Worm (Caenorhabditis elegans): ENCODE measurements around the gene F46C8.1.

DNA sequence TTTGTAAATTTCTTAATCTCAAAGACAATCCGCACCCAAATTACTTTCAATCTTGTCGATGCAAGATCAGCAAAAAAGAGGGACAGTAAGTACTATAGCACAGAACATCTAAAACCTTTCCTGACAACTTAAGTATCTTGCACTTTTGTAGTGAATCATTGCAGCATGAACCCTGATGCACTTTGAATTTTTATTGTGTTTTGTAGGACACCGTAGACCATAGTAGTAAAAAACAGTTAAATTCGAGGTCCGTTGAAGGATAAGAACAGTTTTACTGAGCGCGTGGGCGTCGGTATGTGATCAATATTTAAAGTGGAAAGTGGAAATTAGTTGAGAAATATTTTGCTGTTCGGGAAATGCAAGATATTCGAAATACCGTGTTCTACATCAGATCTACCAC lies 34.0 kb downstream of the F46C8.1 start:
- no peak for TF ChIP-seq mdl-1 (tag; optimal IDR thresholded peaks at IDR 0.05)
- TF ChIP-seq fos-1 (tag; optimal IDR thresholded peaks at IDR 0.05) = no peak
- no peak for TF ChIP-seq lin-39 (tag; optimal IDR thresholded peaks at IDR 0.05)
- no peak for TF ChIP-seq egl-27 (tag; optimal IDR thresholded peaks at IDR 0.05)
- no peak for TF ChIP-seq zag-1 (tag; optimal IDR thresholded peaks at IDR 0.05)
- TF ChIP-seq lin-15B (tag; optimal IDR thresholded peaks at IDR 0.05) = no peak
